Worm (Caenorhabditis elegans): ENCODE measurements around the gene M01H9.3.

DNA sequence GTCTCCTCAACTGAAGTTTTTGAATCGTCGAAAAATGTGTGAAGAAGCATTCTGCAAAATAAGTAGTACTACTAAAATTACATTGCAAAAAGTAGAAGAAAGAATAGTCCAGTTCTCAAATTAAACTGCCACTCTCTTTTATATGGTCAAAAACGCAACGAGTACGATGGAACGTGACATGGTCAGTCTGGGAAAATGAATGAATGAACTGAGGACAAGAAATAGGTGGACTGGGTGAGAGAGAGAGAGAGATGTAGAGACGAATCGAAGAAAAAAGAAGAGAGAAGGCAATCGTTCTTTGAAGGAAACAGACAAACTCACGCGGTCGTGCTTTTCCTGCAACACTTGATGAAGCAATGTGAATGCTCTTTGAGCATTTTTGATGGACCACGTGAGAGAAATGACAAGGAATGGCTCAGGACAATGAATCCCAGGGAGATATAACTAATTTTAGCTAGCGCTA lies at the start of gene M01H9.3:
- TF ChIP-seq unc-39 (tag; optimal IDR thresholded peaks at IDR 0.05), result no peak
- TF ChIP-seq ces-1 (GFP tag; optimal IDR thresholded peaks at IDR 0.05), result no peak
- no peak for TF ChIP-seq nhr-28 (tag; optimal IDR thresholded peaks at IDR 0.05)
- no peak for TF ChIP-seq unc-62 (GFP tag; optimal IDR thresholded peaks at IDR 0.05)
- no peak for TF ChIP-seq elt-1 (tag; optimal IDR thresholded peaks at IDR 0.05; ENCODE audit: borderline replicate concordance, insufficient read depth)
- no peak for TF ChIP-seq ceh-39 (tag; optimal IDR thresholded peaks at IDR 0.05)
- TF ChIP-seq nhr-237 (tag; optimal IDR thresholded peaks at IDR 0.05), result no peak
- TF ChIP-seq pha-4 (tag; optimal IDR thresholded peaks at IDR 0.05), result no peak
- TF ChIP-seq ztf-11 (tag; optimal IDR thresholded peaks at IDR 0.05), result no peak
- TF ChIP-seq snpc-4 (tag; optimal IDR thresholded peaks at IDR 0.05), result no peak
- TF ChIP-seq mab-5 (tag; optimal IDR thresholded peaks at IDR 0.05), result no peak
- TF ChIP-seq unc-120 (tag; optimal IDR thresholded peaks at IDR 0.05; ENCODE audit: poor library complexity, severe bottlenecking), result peak; percentile 35

All from whole organism, mixed stage, embryonic.